Fruit fly (Drosophila melanogaster): ENCODE data around the gene CG1113.

The CG1113 gene

DNA sequence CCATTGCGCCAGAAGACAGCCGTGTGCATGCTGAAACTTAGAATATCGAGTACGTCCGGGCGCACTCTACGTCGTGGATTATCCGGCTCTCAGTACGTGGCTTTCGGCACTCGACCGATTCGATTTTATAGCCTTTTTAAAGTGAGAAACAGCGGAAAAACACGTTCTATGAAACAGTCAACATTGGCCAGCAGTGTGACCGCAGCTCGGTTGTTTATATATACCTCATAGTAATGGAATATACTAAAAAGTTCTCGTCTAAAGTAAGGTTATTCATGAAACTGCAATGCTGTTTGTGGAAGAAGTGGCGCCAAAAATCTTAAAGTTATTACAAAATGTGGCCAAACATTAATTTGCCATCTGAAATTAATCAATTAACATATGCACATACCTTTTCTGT is 44.4 kb downstream of the CG1113 start (continued):
- TF ChIP-seq CG10366 (GFP tag; IDR thresholded peaks at IDR 0.05) (no peak), Hr78 (GFP tag; optimal IDR thresholded peaks at IDR 0.05) (no peak), MBD-R2 (GFP tag; IDR thresholded peaks at IDR 0.05) (0 out of 2 replicates have a peak, but pooled peaks have one; percentile 30), CG2712 (tag; optimal IDR thresholded peaks at IDR 0.05) (peak; percentile 9), odd (GFP tag; optimal IDR thresholded peaks at IDR 0.05) (no peak), CG10979 (tag; optimal IDR thresholded peaks at IDR 0.05) (no peak), CG15514 (GFP tag; optimal IDR thresholded peaks at IDR 0.05) (peak; percentile 56), CG16779 (GFP tag; IDR thresholded peaks at IDR 0.05) (no peak), CG17361 (GFP tag; IDR thresholded peaks at IDR 0.05) (no peak), peb (GFP tag; IDR thresholded peaks at IDR 0.05) (no peak), CG4730 (GFP tag; IDR thresholded peaks at IDR 0.05) (no peak), Aef1 (GFP tag; IDR thresholded peaks at IDR 0.05) (no peak), crol (GFP tag; IDR thresholded peaks at IDR 0.05) (no peak), fd64A (GFP tag; optimal IDR thresholded peaks at IDR 0.05) (no peak), GATAe (GFP tag; conservative IDR thresholded peaks at IDR 0.05) (no peak), z (GFP tag; IDR thresholded peaks at IDR 0.05) (no peak), sens-2 (GFP tag; IDR thresholded peaks at IDR 0.05) (no peak), wdn (GFP tag; IDR thresholded peaks at IDR 0.05) (no peak), CG12659 (GFP tag; optimal IDR thresholded peaks at IDR 0.05) (peak; percentile 33), Ets65A (GFP tag) (peak; percentile 80), prd (optimal IDR thresholded peaks at IDR 0.05) (no peak), prd (GFP tag; IDR thresholded peaks at IDR 0.05) (no peak), Opbp (GFP tag; IDR thresholded peaks at IDR 0.05; ENCODE audit: partially characterized antibody) (no peak), CG4360 (GFP tag; IDR thresholded peaks at IDR 0.05) (no peak), esg (GFP tag; conservative IDR thresholded peaks at IDR 0.05) (no peak), Hr51 (GFP tag; optimal IDR thresholded peaks at IDR 0.05) (no peak), bowl (GFP tag; IDR thresholded peaks at IDR 0.05) (no peak), ac (GFP tag; optimal IDR thresholded peaks at IDR 0.05) (no peak), CG8924 (tag; optimal IDR thresholded peaks at IDR 0.05) (no peak), CG8388 (GFP tag; optimal IDR thresholded peaks at IDR 0.05) (no peak), CG16813 (GFP tag; IDR thresholded peaks at IDR 0.05; ENCODE audit: partially characterized antibody) (no peak), CG15269 (tag; optimal IDR thresholded peaks at IDR 0.05) (no peak), wor (GFP tag; IDR thresholded peaks at IDR 0.05) (no peak), CG14014 (GFP tag; IDR thresholded peaks at IDR 0.05) (no peak), Spps (tag; optimal IDR thresholded peaks at IDR 0.05) (no peak), CG10431 (GFP tag; optimal IDR thresholded peaks at IDR 0.05) (no peak), CkIIα-i1 (GFP tag; IDR thresholded peaks at IDR 0.05) (no peak), CG6272 (GFP tag; IDR thresholded peaks at IDR 0.05) (no peak), CG6791 (GFP tag; IDR thresholded peaks at IDR 0.05; ENCODE audit: partially characterized antibody) (no peak), Atf3 (GFP tag; optimal IDR thresholded peaks at IDR 0.05) (no peak), Eip74EF (GFP tag; optimal IDR thresholded peaks at IDR 0.05) (no peak), Abd-B (GFP tag; optimal IDR thresholded peaks at IDR 0.05) (no peak), Ptx1 (GFP tag; IDR thresholded peaks at IDR 0.05) (no peak), HLH3B (GFP tag; IDR thresholded peaks at IDR 0.05) (no peak), hb (GFP tag; IDR thresholded peaks at IDR 0.05; ENCODE audit: partially characterized antibody) (no peak), onecut (GFP tag; IDR thresholded peaks at IDR 0.05) (no peak), CG7963 (GFP tag; IDR thresholded peaks at IDR 0.05; ENCODE audit: partially characterized antibody) (no peak), CG32772 (GFP tag; IDR thresholded peaks at IDR 0.05) (no peak), Fer1 (GFP tag; optimal IDR thresholded peaks at IDR 0.05) (no peak), CG14710 (tag; optimal IDR thresholded peaks at IDR 0.05) (peak; percentile 45), CG10147 (GFP tag; optimal IDR thresholded peaks at IDR 0.05) (no peak), HHEX (GFP tag; optimal IDR thresholded peaks at IDR 0.05) (no peak)

Measured in whole organism, embryonic.